Worm (Caenorhabditis elegans) whole organism, mixed stage, embryonic: ENCODE measurements around the gene F52D1.2.
A peak's percentile ranks its signal among the peaks of the same experiment; 100 is the strongest.

Experiments used
- bed-3 ChIP-seq: fragments of 200-800 bp; sonication (Bioruptor generic); optimal IDR thresholded peaks from 3 replicates; lab custom pipeline; 2018; ENCODE audit warnings: mild to moderate bottlenecking, missing genetic modification characterization, moderate library complexity, missing compliant biosample characterization
- elt-3 ChIP-seq: fragments of 150-350 bp; optimal IDR thresholded peaks from 2 replicates; lab custom pipeline; 2014; ENCODE audit warnings: missing biosample characterization, missing genetic modification characterization
- lin-13 ChIP-seq: fragments of 150-350 bp; optimal IDR thresholded peaks from 2 replicates; lab custom pipeline; 2014; ENCODE audit warnings: missing biosample characterization, missing genetic modification characterization
- nhr-237 ChIP-seq: fragments of 150-350 bp; optimal IDR thresholded peaks from 2 replicates; lab custom pipeline; 2014; ENCODE audit warnings: missing biosample characterization, missing genetic modification characterization
- nhr-28 ChIP-seq: fragments of 150-350 bp; optimal IDR thresholded peaks from 2 replicates; lab custom pipeline; 2014; ENCODE audit warnings: missing biosample characterization, missing genetic modification characterization
- pha-4 ChIP-seq: fragments of 150-350 bp; optimal IDR thresholded peaks from 2 replicates; lab custom pipeline; 2018; ENCODE audit warnings: missing biosample characterization, missing genetic modification reagents, missing genetic modification characterization
- snpc-4 ChIP-seq: fragments of 150-350 bp; optimal IDR thresholded peaks from 2 replicates; lab custom pipeline; 2014; ENCODE audit warnings: missing biosample characterization, missing genetic modification characterization
- unc-39 ChIP-seq: fragments of 150-350 bp; optimal IDR thresholded peaks from 2 replicates; lab custom pipeline; 2014; ENCODE audit warnings: missing biosample characterization, missing genetic modification characterization
- unc-62 ChIP-seq: fragments of 150-350 bp; optimal IDR thresholded peaks from 2 replicates; lab custom pipeline; 2014; ENCODE audit warnings: missing biosample characterization, missing genetic modification reagents, missing genetic modification characterization

ce11 chrX:498640-499039 lies 48.6 kb upstream of the F52D1.2 start:
- TF ChIP-seq snpc-4 (tag; lab: Kevin White, UChicago) (no peak), pha-4 (tag; lab: Kevin White, UChicago) (no peak), lin-13 (no peak), nhr-237 (tag; lab: Kevin White, UChicago) (no peak), nhr-28 (no peak), unc-62 (GFP tag; lab: Kevin White, UChicago) (peak; percentile 2), bed-3 (GFP tag; lab: Kevin White, UChicago) (no peak), unc-39 (tag; lab: Kevin White, UChicago) (no peak), elt-3 (no peak)
